Fruit fly (Drosophila melanogaster) whole organism, wandering third instar larva: ENCODE results near the gene Rilpl.

Experiments
- fru ChIP-seq: fragments of 200-800 bp; sonication (Bioruptor generic); optimal IDR thresholded peaks from 3 replicates; lab custom pipeline; 2016; ENCODE audit warnings: missing biosample characterization, mild to moderate bottlenecking, missing genetic modification characterization
- h ChIP-seq: fragments of 200-800 bp; sonication (Bioruptor generic); optimal IDR thresholded peaks from 3 replicates; lab custom pipeline; 2016; ENCODE audit warnings: missing biosample characterization, mild to moderate bottlenecking, missing genetic modification characterization

DNA sequence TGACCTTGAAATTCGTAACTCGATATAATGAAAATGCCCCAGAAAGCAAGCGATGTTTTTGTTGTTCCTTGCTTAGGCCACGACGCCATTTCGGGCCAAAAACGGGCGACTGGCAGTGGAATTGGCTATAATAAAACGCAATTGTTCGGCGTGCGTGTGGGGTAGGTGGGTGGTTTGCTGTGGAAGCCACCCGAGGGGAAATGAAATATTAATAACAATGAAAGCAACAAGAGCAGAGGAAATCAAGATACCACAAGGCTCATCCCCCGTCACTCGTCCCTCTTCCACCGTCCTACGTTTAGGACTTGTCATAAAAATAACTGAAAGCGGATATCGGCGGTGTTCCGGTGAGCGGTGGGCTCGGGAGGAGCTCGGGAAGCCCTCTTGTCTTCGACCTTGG, 12.9 kb downstream of the Rilpl start:
- TF ChIP-seq fru (GFP tag; lab: Kevin White, UChicago) (no peak), h (GFP tag; lab: Kevin White, UChicago) (no peak)
